Fruit fly (Drosophila melanogaster) whole organism, embryonic: ENCODE data around the gene Rok.

Experiments
- Bteb2 ChIP-seq: fragments of 200-800 bp; sonication (Bioruptor generic); optimal IDR thresholded peaks from 2 replicates; lab custom pipeline; 2016; ENCODE audit warnings: missing biosample characterization, missing genetic modification characterization
- CG10267 ChIP-seq: fragments of 200-800 bp; sonication (Bioruptor generic); optimal IDR thresholded peaks from 2 replicates; lab custom pipeline; 2018; ENCODE audit warnings: missing biosample characterization, mild to moderate bottlenecking, missing genetic modification characterization, moderate library complexity
- CG14441 ChIP-seq: fragments of 200-800 bp; sonication (Bioruptor generic); IDR thresholded peaks from 2 replicates; pipeline ENCODE4 v1.3.6; 2022; ENCODE audit warnings: missing biosample characterization, missing genetic modification characterization
- CG1529 ChIP-seq: fragments of 200-800 bp; sonication (Bioruptor generic); optimal IDR thresholded peaks from 3 replicates; lab custom pipeline; 2018; ENCODE audit warnings: missing biosample characterization, missing genetic modification characterization
- CG16815 ChIP-seq: fragments of 200-800 bp; sonication (Bioruptor generic); optimal IDR thresholded peaks from 3 replicates; lab custom pipeline; 2017; ENCODE audit warnings: missing biosample characterization, mild to moderate bottlenecking, missing genetic modification characterization
- CG17361 ChIP-seq: fragments of 200-800 bp; sonication (Bioruptor generic); IDR thresholded peaks from 3 replicates; pipeline ENCODE4 v1.3.6; 2022; ENCODE audit warnings: missing biosample characterization, missing genetic modification characterization
- CG17385 ChIP-seq: fragments of 200-800 bp; sonication (Bioruptor generic); optimal IDR thresholded peaks from 3 replicates; lab custom pipeline; 2018; ENCODE audit warnings: missing biosample characterization, mild to moderate bottlenecking, missing genetic modification characterization
- CG18011 ChIP-seq: fragments of 200-800 bp; sonication (Bioruptor generic); optimal IDR thresholded peaks from 2 replicates; lab custom pipeline; 2017; ENCODE audit warnings: missing biosample characterization, missing genetic modification characterization, mild to moderate bottlenecking, moderate library complexity, missing genotype
- CG1832 ChIP-seq: fragments of 200-800 bp; sonication (Bioruptor generic); optimal IDR thresholded peaks from 2 replicates; lab custom pipeline; 2017; ENCODE audit warnings: missing biosample characterization, mild to moderate bottlenecking, missing genetic modification characterization, inconsistent platforms
- CG18619 ChIP-seq: fragments of 200-800 bp; sonication (Bioruptor generic); optimal IDR thresholded peaks from 3 replicates; lab custom pipeline; 2017; ENCODE audit warnings: missing biosample characterization, mild to moderate bottlenecking, missing genetic modification characterization
- CG18764 ChIP-seq: fragments of 200-800 bp; sonication (Bioruptor generic); optimal IDR thresholded peaks from 3 replicates; lab custom pipeline; 2016; ENCODE audit warnings: missing biosample characterization, missing genetic modification characterization
- CG32532 ChIP-seq: fragments of 200-800 bp; sonication (Bioruptor generic); IDR thresholded peaks from 2 replicates; pipeline ENCODE4 v1.3.6; 2022; ENCODE audit warnings: missing biosample characterization, missing genetic modification characterization
- CG32772 ChIP-seq: fragments of 200-800 bp; sonication (Bioruptor generic); IDR thresholded peaks from 2 replicates; pipeline ENCODE4 v1.3.6; 2022; ENCODE audit warnings: missing biosample characterization, missing genetic modification characterization
- CG3281 ChIP-seq: fragments of 200-800 bp; sonication (Bioruptor generic); optimal IDR thresholded peaks from 3 replicates; lab custom pipeline; 2017; ENCODE audit warnings: missing biosample characterization, mild to moderate bottlenecking, missing genetic modification characterization
- CG4424 ChIP-seq: fragments of 200-800 bp; sonication (Bioruptor generic); optimal IDR thresholded peaks from 3 replicates; lab custom pipeline; 2016; ENCODE audit warnings: missing biosample characterization, missing genetic modification characterization
- CG5953 ChIP-seq: fragments of 200-800 bp; sonication (Bioruptor generic); IDR thresholded peaks from 2 replicates; pipeline ENCODE4 v1.3.6; 2022; ENCODE audit warnings: missing biosample characterization, missing genetic modification characterization
- CG6272 ChIP-seq: fragments of 200-800 bp; sonication (Bioruptor generic); IDR thresholded peaks from 2 replicates; pipeline ENCODE4 v1.3.6; 2022; ENCODE audit warnings: missing biosample characterization, missing genetic modification characterization
- CG7556 ChIP-seq: fragments of 200-800 bp; sonication (Bioruptor generic); optimal IDR thresholded peaks from 2 replicates; lab custom pipeline; 2017; ENCODE audit warnings: missing biosample characterization, mild to moderate bottlenecking, missing genetic modification characterization
- CoRest ChIP-seq: fragments of 200-800 bp; sonication (Bioruptor generic); optimal IDR thresholded peaks from 3 replicates; lab custom pipeline; 2018; ENCODE audit warnings: missing biosample characterization, mild to moderate bottlenecking, missing genetic modification characterization, moderate library complexity
- Doc3 ChIP-seq: fragments of 200-800 bp; sonication (Bioruptor generic); IDR thresholded peaks from 3 replicates; pipeline ENCODE4 v1.3.6; 2022; ENCODE audit warnings: missing biosample characterization, missing genetic modification characterization; ENCODE audit not compliant: partially characterized antibody
- Dp ChIP-seq: fragments of 200-800 bp; sonication (Bioruptor generic); optimal IDR thresholded peaks from 2 replicates; lab custom pipeline; 2018; ENCODE audit warnings: missing biosample characterization, mild to moderate bottlenecking, missing genetic modification characterization, moderate library complexity
- E2f1 ChIP-seq: fragments of 200-800 bp; sonication (Bioruptor generic); IDR thresholded peaks from 2 replicates; pipeline ENCODE4 v1.3.6; 2022; ENCODE audit warnings: missing biosample characterization, missing genetic modification characterization
- GATAe ChIP-seq: fragments of 200-800 bp; sonication (Bioruptor generic); conservative IDR thresholded peaks from 2 replicates; pipeline ENCODE4 v1.3.6; 2022; ENCODE audit warnings: missing biosample characterization, missing genetic modification characterization
- Hr78 ChIP-seq, 2 experiments: fragments of 200-800 bp in 1 of 2; fragments of >200 bp in 1 of 2; sonication (Bioruptor generic) in 1 of 2; optimal IDR thresholded peaks; 2 replicates each; lab custom pipeline; 2017 to 2019; ENCODE audit warnings: missing biosample characterization in 2 of 2, missing genetic modification characterization in 2 of 2, mild to moderate bottlenecking in 1 of 2, moderate library complexity in 1 of 2
- Kr ChIP-seq: fragments of 200-800 bp; sonication (Bioruptor generic); optimal IDR thresholded peaks from 2 replicates; lab custom pipeline; 2017; ENCODE audit warnings: missing biosample characterization, mild to moderate bottlenecking, missing genetic modification characterization
- Mes4 ChIP-seq: fragments of 200-800 bp; sonication (Bioruptor generic); optimal IDR thresholded peaks from 2 replicates; lab custom pipeline; 2016; ENCODE audit warnings: missing biosample characterization, missing genetic modification characterization
- NFAT ChIP-seq: fragments of 200-800 bp; sonication (Bioruptor generic); IDR thresholded peaks from 2 replicates; pipeline ENCODE4 v1.3.6; 2022; ENCODE audit warnings: missing biosample characterization, missing genetic modification characterization
- Nf-YB ChIP-seq: fragments of 200-800 bp; sonication (Bioruptor generic); optimal IDR thresholded peaks from 3 replicates; lab custom pipeline; 2019; ENCODE audit warnings: missing biosample characterization, mild to moderate bottlenecking, missing genetic modification characterization, moderate library complexity
- Ptx1 ChIP-seq: fragments of 200-800 bp; sonication (Bioruptor generic); IDR thresholded peaks from 2 replicates; pipeline ENCODE4 v1.3.6; 2022; ENCODE audit warnings: missing biosample characterization, missing genetic modification characterization
- Sry-β ChIP-seq: fragments of 200-800 bp; sonication (Bioruptor generic); optimal IDR thresholded peaks from 2 replicates; lab custom pipeline; 2018; ENCODE audit warnings: missing biosample characterization, mild to moderate bottlenecking, missing genetic modification characterization, moderate library complexity
- Tbp ChIP-seq: fragments of >200 bp; optimal IDR thresholded peaks from 2 replicates; lab custom pipeline; 2018; ENCODE audit warnings: missing biosample characterization, missing genetic modification characterization
- Vsx1 ChIP-seq: fragments of 200-800 bp; sonication (Bioruptor generic); optimal IDR thresholded peaks from 2 replicates; lab custom pipeline; 2017; ENCODE audit warnings: missing biosample characterization, mild to moderate bottlenecking, missing genetic modification characterization, missing genetic modification reagents
- ab ChIP-seq: fragments of 200-800 bp; sonication (Bioruptor generic); optimal IDR thresholded peaks from 2 replicates; lab custom pipeline; 2016; ENCODE audit warnings: missing biosample characterization, missing genetic modification characterization
- br ChIP-seq: fragments of >200 bp; optimal IDR thresholded peaks from 2 replicates; lab custom pipeline; 2017
- crc ChIP-seq: fragments of 200-800 bp; sonication (Bioruptor generic); optimal IDR thresholded peaks from 2 replicates; lab custom pipeline; 2016; ENCODE audit warnings: missing biosample characterization, missing genetic modification characterization
- crol ChIP-seq: fragments of 200-800 bp; sonication (Bioruptor generic); IDR thresholded peaks from 2 replicates; pipeline ENCODE4 v1.3.6; 2022; ENCODE audit warnings: missing biosample characterization, missing genetic modification characterization
- hkb ChIP-seq, 2 experiments: fragments of 200-800 bp in 1 of 2; fragments of >200 bp in 1 of 2; sonication (Bioruptor generic) in 1 of 2; IDR thresholded peaks in 1 of 2; optimal IDR thresholded peaks in 1 of 2; 2 replicates each; pipeline versions ENCODE4 v1.3.6 to Lab custom; 2017 to 2022; ENCODE audit warnings: missing biosample characterization in 1 of 2, missing genetic modification characterization in 1 of 2
- kay ChIP-seq: fragments of 200-800 bp; sonication (Bioruptor generic); optimal IDR thresholded peaks from 2 replicates; lab custom pipeline; 2016; ENCODE audit warnings: missing biosample characterization, missing genetic modification characterization
- lab ChIP-seq: fragments of 200-800 bp; sonication (Bioruptor generic); optimal IDR thresholded peaks from 3 replicates; lab custom pipeline; 2017; ENCODE audit warnings: missing biosample characterization, missing genetic modification characterization, mild to moderate bottlenecking, moderate library complexity, missing genetic modification reagents
- onecut ChIP-seq: fragments of 200-800 bp; sonication (Bioruptor generic); IDR thresholded peaks from 2 replicates; pipeline ENCODE4 v1.3.6; 2022; ENCODE audit warnings: missing biosample characterization, missing genetic modification characterization
- ro ChIP-seq: fragments of 200-800 bp; sonication (Bioruptor generic); IDR thresholded peaks from 2 replicates; pipeline ENCODE4 v1.3.6; 2022; ENCODE audit warnings: missing biosample characterization, missing genetic modification characterization
- scrt ChIP-seq: fragments of 200-800 bp; sonication (Bioruptor generic); optimal IDR thresholded peaks from 2 replicates; lab custom pipeline; 2018; ENCODE audit warnings: missing biosample characterization, mild to moderate bottlenecking, missing genetic modification characterization, moderate library complexity
- shn ChIP-seq: fragments of 200-800 bp; sonication (Bioruptor generic); optimal IDR thresholded peaks from 3 replicates; lab custom pipeline; 2016; ENCODE audit warnings: missing biosample characterization, missing genetic modification characterization
- sim ChIP-seq: fragments of 200-800 bp; sonication (Bioruptor generic); IDR thresholded peaks from 2 replicates; pipeline ENCODE4 v1.3.6; 2022; ENCODE audit warnings: missing biosample characterization, missing genetic modification characterization
- sob ChIP-seq: fragments of 200-800 bp; sonication (Bioruptor generic); IDR thresholded peaks from 2 replicates; pipeline ENCODE4 v1.3.6; 2022; ENCODE audit warnings: missing biosample characterization, missing genetic modification characterization
- trem ChIP-seq: fragments of 200-800 bp; optimal IDR thresholded peaks from 3 replicates; lab custom pipeline; 2019; ENCODE audit warnings: missing biosample characterization, mild to moderate bottlenecking, missing genetic modification characterization, moderate library complexity
- twi ChIP-seq: fragments of 200-800 bp; optimal IDR thresholded peaks from 2 replicates; lab custom pipeline; 2019; ENCODE audit warnings: missing biosample characterization, mild to moderate bottlenecking, missing genetic modification characterization, moderate library complexity
- wek ChIP-seq: fragments of 200-800 bp; sonication (Bioruptor generic); optimal IDR thresholded peaks from 3 replicates; lab custom pipeline; 2018; ENCODE audit warnings: missing biosample characterization, mild to moderate bottlenecking, missing genetic modification characterization, moderate library complexity

Gene Rok

DNA sequence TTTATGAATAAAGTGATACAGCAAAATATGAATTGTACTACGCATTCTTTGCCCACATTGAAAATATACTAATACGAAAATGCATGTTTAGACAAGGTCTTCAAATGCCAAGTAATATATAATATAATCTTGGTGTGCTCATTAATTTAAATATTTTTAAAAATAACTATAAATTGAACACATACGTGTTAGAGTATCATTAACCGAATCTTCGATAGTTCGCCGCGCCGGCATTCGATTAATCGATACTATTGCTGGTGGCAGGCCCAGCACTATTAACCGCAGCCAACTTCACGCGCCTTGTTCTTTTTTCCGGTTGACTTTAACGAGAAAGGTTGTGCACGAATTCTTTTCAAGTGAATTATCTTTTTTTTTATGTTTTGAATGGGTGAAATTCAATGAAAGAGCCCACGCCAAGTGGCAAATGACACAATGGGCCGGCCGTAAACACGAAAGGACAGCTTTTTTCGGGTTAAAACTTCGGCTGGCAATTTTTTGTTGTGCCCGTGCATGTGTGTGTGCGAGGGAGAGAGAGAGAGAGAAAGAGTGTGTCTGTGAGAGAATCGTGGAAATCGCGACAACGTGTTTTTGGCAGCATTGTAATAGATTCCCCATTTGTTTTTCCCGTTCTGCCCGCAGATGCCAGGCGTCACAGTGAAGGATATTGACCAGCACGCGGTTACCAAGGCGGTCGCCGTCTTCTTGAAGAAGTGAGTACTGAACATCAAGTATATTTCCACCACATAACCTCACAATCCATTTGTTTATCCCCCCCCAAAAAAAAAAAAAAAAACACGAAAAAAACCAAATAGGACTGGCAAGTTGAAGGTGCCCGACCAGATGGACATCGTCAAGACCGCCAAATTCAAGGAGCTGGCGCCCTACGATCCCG is 626 bp upstream of the Rok start, which contains the start of gene RpS19a (continued):
- TF ChIP-seq shn (GFP tag; lab: Kevin White, UChicago) (peak; percentile 66), CG6272 (peak; percentile 47), E2f1 (GFP tag; lab: Robert Waterston, UW) (peak; percentile 61), Ptx1 (GFP tag; lab: Robert Waterston, UW) (peak; percentile 58), Kr (peak; percentile 66), CG32532 (peak; percentile 84), crol (GFP tag; lab: Robert Waterston, UW) (0 out of 2 replicates have a peak, but pooled peaks have one; percentile 21), onecut (GFP tag; lab: Robert Waterston, UW) (peak; percentile 80), Tbp (GFP tag; lab: Kevin White, UChicago) (no peak), hkb (optimal IDR thresholded peaks at IDR 0.05; lab: Kevin White, UChicago) (no peak), hkb (GFP tag; IDR thresholded peaks at IDR 0.05; lab: Robert Waterston, UW) (peak; percentile 70), NFAT (GFP tag; lab: Robert Waterston, UW) (peak; percentile 88), sob (GFP tag; lab: Robert Waterston, UW) (peak; percentile 73), CG5953 (GFP tag; lab: Robert Waterston, UW) (peak; percentile 75), sim (GFP tag; lab: Robert Waterston, UW) (peak; percentile 79), Sry-β (GFP tag; lab: Kevin White, UChicago) (peak; percentile 44), CG14441 (GFP tag; lab: Robert Waterston, UW) (peak; percentile 39; the same call in 1 of the 2 replicates), scrt (GFP tag; lab: Kevin White, UChicago) (peak; percentile 77), CG3281 (GFP tag; lab: Kevin White, UChicago) (peak; percentile 87), Bteb2 (GFP tag; lab: Kevin White, UChicago) (peak; percentile 36), CG17385 (peak; percentile 85), ro (GFP tag; lab: Robert Waterston, UW) (no peak; the same call in 1 of the 2 replicates), CG18011 (peak; percentile 63), br (lab: Kevin White, UChicago) (no peak), twi (tag; lab: Kevin White, UChicago) (peak; percentile 38), CG4424 (GFP tag; lab: Kevin White, UChicago) (peak; percentile 76), CG16815 (GFP tag; lab: Kevin White, UChicago) (peak; percentile 1), Mes4 (GFP tag; lab: Kevin White, UChicago) (peak; percentile 66), CG7556 (peak; percentile 72), ab (GFP tag; lab: Kevin White, UChicago) (no peak), CoRest (peak; percentile 57), lab (GFP tag; lab: Kevin White, UChicago) (peak; percentile 94), Nf-YB (GFP tag; lab: Kevin White, UChicago) (peak; percentile 55), wek (GFP tag; lab: Kevin White, UChicago) (peak; percentile 89), Doc3 (no peak), trem (peak; percentile 87), CG10267 (tag; lab: Kevin White, UChicago) (peak; percentile 61), Vsx1 (GFP tag; lab: Kevin White, UChicago) (peak; percentile 83), CG18619 (GFP tag; lab: Kevin White, UChicago) (peak; percentile 87), kay (GFP tag; lab: Kevin White, UChicago) (no peak), CG1529 (GFP tag; lab: Kevin White, UChicago) (peak; percentile 81), CG1832 (GFP tag; lab: Kevin White, UChicago) (peak; percentile 53), GATAe (no peak; the same call in 1 of the 2 replicates), CG18764 (GFP tag; lab: Kevin White, UChicago) (peak; percentile 39), crc (GFP tag; lab: Kevin White, UChicago) (peak; percentile 39), CG32772 (GFP tag; lab: Robert Waterston, UW) (peak; percentile 33; the same call in 1 of the 2 replicates), Hr78 (GFP tag; optimal IDR thresholded peaks at IDR 0.05; lab: Kevin White, UChicago) (peak in 1 of 2 experiments; percentile 18), Dp (GFP tag; lab: Kevin White, UChicago) (peak; percentile 40), CG17361 (GFP tag; lab: Robert Waterston, UW) (peak; percentile 84)
